Worm (Caenorhabditis elegans) whole organism, young adult: Measurements from ENCODE around the gene nspe-4.

Experiments
- B0035.1 ChIP-seq: sonication (generic microtip); optimal IDR thresholded peaks from 2 replicates; lab custom pipeline; 2016; ENCODE audit warnings: missing genetic modification characterization, mild to moderate bottlenecking, missing compliant biosample characterization, missing genotype, missing genetic modification reagents
- C06A6.2 ChIP-seq: fragments of 200-800 bp; sonication (Bioruptor generic); conservative IDR thresholded peaks from 2 replicates; pipeline ENCODE4 v1.3.6; 2022; ENCODE audit warnings: missing genetic modification characterization, missing compliant biosample characterization
- F10E7.11 ChIP-seq: sonication (generic microtip); optimal IDR thresholded peaks from 2 replicates; lab custom pipeline; 2017; ENCODE audit warnings: mild to moderate bottlenecking, missing genetic modification characterization, moderate library complexity, missing compliant biosample characterization
- F22D6.2 ChIP-seq: sonication (generic microtip); optimal IDR thresholded peaks from 2 replicates; lab custom pipeline; 2016; ENCODE audit warnings: mild to moderate bottlenecking, missing genetic modification characterization, missing compliant biosample characterization
- F33H1.4 ChIP-seq: fragments of 200-800 bp; sonication (Bioruptor generic); IDR thresholded peaks from 2 replicates; pipeline ENCODE4 v1.3.6; 2022; ENCODE audit warnings: missing genetic modification reagents, missing genetic modification characterization, missing compliant biosample characterization
- F39B2.1 ChIP-seq: fragments of 200-800 bp; sonication (Bioruptor generic); IDR thresholded peaks from 2 replicates; pipeline ENCODE4 v1.3.6; 2022; ENCODE audit warnings: missing genetic modification reagents, missing genetic modification characterization, missing compliant biosample characterization
- F52B5.7 ChIP-seq: sonication (generic microtip); optimal IDR thresholded peaks from 2 replicates; lab custom pipeline; 2016; ENCODE audit warnings: mild to moderate bottlenecking, missing genetic modification characterization, missing compliant biosample characterization
- F55B11.4 ChIP-seq: sonication (generic microtip); optimal IDR thresholded peaks from 2 replicates; lab custom pipeline; 2016; ENCODE audit warnings: missing compliant biosample characterization, missing genetic modification characterization, borderline replicate concordance; ENCODE audit not compliant: insufficient read depth
- K12H6.12 ChIP-seq: fragments of 200-800 bp; sonication (Bioruptor generic); optimal IDR thresholded peaks from 2 replicates; lab custom pipeline; 2018; ENCODE audit warnings: mild to moderate bottlenecking, missing genetic modification characterization, missing compliant biosample characterization
- T26A5.8 ChIP-seq: sonication (generic microtip); optimal IDR thresholded peaks from 2 replicates; lab custom pipeline; 2016; ENCODE audit warnings: missing genetic modification characterization, missing compliant biosample characterization
- Y53F4B.3 ChIP-seq: fragments of 200-800 bp; sonication (Bioruptor generic); IDR thresholded peaks from 2 replicates; pipeline ENCODE4 v1.3.6; 2022; ENCODE audit warnings: missing genetic modification reagents, missing genetic modification characterization, missing compliant biosample characterization
- Y56A3A.18 ChIP-seq: fragments of 200-800 bp; sonication (Bioruptor generic); IDR thresholded peaks from 2 replicates; pipeline ENCODE4 v1.3.6; 2022; ENCODE audit warnings: missing genetic modification reagents, missing genetic modification characterization, missing compliant biosample characterization
- aptf-2 ChIP-seq: fragments of 200-800 bp; sonication (Bioruptor generic); conservative IDR thresholded peaks from 2 replicates; pipeline ENCODE4 v1.3.6; 2022; ENCODE audit warnings: missing genetic modification reagents, missing genetic modification characterization, missing compliant biosample characterization
- atf-7 ChIP-seq: sonication (generic microtip); optimal IDR thresholded peaks from 2 replicates; lab custom pipeline; 2017; ENCODE audit warnings: mild to moderate bottlenecking, missing genetic modification characterization, missing compliant biosample characterization
- attf-6 ChIP-seq: fragments of 200-800 bp; sonication (Bioruptor generic); IDR thresholded peaks from 2 replicates; pipeline ENCODE4 v1.3.6; 2022; ENCODE audit warnings: missing genetic modification reagents, missing genetic modification characterization, missing compliant biosample characterization
- bed-2 ChIP-seq: fragments of 200-800 bp; sonication (Bioruptor generic); IDR thresholded peaks from 2 replicates; pipeline ENCODE4 v1.3.6; 2022; ENCODE audit warnings: missing genetic modification reagents, missing genetic modification characterization, missing compliant biosample characterization
- cebp-1 ChIP-seq, 2 experiments: fragments of 200-800 bp in 1 of 2; sonication (Bioruptor generic) in 1 of 2; sonication (generic microtip) in 1 of 2; IDR thresholded peaks in 1 of 2; optimal IDR thresholded peaks in 1 of 2; 2 replicates each; pipeline versions ENCODE4 v1.3.6 to Lab custom; 2017 to 2022; ENCODE audit warnings: missing compliant biosample characterization in 2 of 2, missing genetic modification characterization in 2 of 2, mild to moderate bottlenecking in 1 of 2, missing genetic modification reagents in 1 of 2, moderate library complexity in 1 of 2
- ceh-58 ChIP-seq: fragments of 200-800 bp; sonication (Bioruptor generic); IDR thresholded peaks from 2 replicates; pipeline ENCODE4 v1.3.6; 2022; ENCODE audit warnings: missing genetic modification characterization, missing compliant biosample characterization
- ceh-91 ChIP-seq: fragments of 200-800 bp; sonication (Bioruptor generic); IDR thresholded peaks from 2 replicates; pipeline ENCODE4 v1.3.6; 2022; ENCODE audit warnings: missing genetic modification reagents, missing genetic modification characterization, missing compliant biosample characterization
- dpl-1 ChIP-seq: fragments of 150-350 bp; optimal IDR thresholded peaks from 2 replicates; lab custom pipeline; 2014; ENCODE audit warnings: missing biosample characterization, missing genetic modification reagents, missing genetic modification characterization
- egl-18 ChIP-seq: fragments of 200-800 bp; sonication (Bioruptor generic); IDR thresholded peaks from 2 replicates; pipeline ENCODE4 v1.3.6; 2022; ENCODE audit warnings: missing genetic modification reagents, missing genetic modification characterization, missing compliant biosample characterization
- ekl-4 ChIP-seq: fragments of 200-800 bp; sonication (Bioruptor generic); IDR thresholded peaks from 2 replicates; pipeline ENCODE4 v1.3.6; 2022; ENCODE audit warnings: missing genetic modification reagents, missing genetic modification characterization, missing compliant biosample characterization
- gei-17 ChIP-seq: fragments of 200-800 bp; sonication (Bioruptor generic); optimal IDR thresholded peaks from 2 replicates; lab custom pipeline; 2018; ENCODE audit warnings: mild to moderate bottlenecking, missing genetic modification characterization, missing compliant biosample characterization
- him-1 ChIP-seq: sonication (generic microtip); optimal IDR thresholded peaks from 2 replicates; lab custom pipeline; 2016; ENCODE audit warnings: missing genotype, missing genetic modification reagents, missing genetic modification characterization, missing compliant biosample characterization
- hlh-26 ChIP-seq: fragments of 200-800 bp; sonication (Bioruptor generic); conservative IDR thresholded peaks from 2 replicates; pipeline ENCODE4 v1.3.6; 2022; ENCODE audit warnings: missing genetic modification reagents, missing genetic modification characterization, missing compliant biosample characterization
- lag-1 ChIP-seq: fragments of 200-800 bp; sonication (Bioruptor generic); IDR thresholded peaks from 2 replicates; pipeline ENCODE4 v1.3.6; 2022; ENCODE audit warnings: missing genetic modification reagents, missing genetic modification characterization, missing compliant biosample characterization
- mcd-1 ChIP-seq: fragments of 200-800 bp; sonication (Bioruptor generic); IDR thresholded peaks from 2 replicates; pipeline ENCODE4 v1.3.6; 2022; ENCODE audit warnings: missing genetic modification reagents, missing genetic modification characterization, missing compliant biosample characterization
- mel-28 ChIP-seq: sonication (generic microtip); optimal IDR thresholded peaks from 2 replicates; lab custom pipeline; 2016; ENCODE audit warnings: borderline replicate concordance, mild to moderate bottlenecking, missing genetic modification characterization, missing compliant biosample characterization
- mxl-1 ChIP-seq: sonication (generic microtip); optimal IDR thresholded peaks from 2 replicates; lab custom pipeline; 2016; ENCODE audit warnings: missing genetic modification characterization, missing compliant biosample characterization
- nhr-179 ChIP-seq: sonication (generic microtip); optimal IDR thresholded peaks from 2 replicates; lab custom pipeline; 2016; ENCODE audit warnings: mild to moderate bottlenecking, missing genetic modification characterization, missing compliant biosample characterization
- nhr-27 ChIP-seq: fragments of 200-800 bp; sonication (Bioruptor generic); optimal IDR thresholded peaks from 2 replicates; lab custom pipeline; 2018; ENCODE audit warnings: mild to moderate bottlenecking, missing genetic modification characterization, moderate library complexity, missing compliant biosample characterization
- nhr-90 ChIP-seq: sonication (generic microtip); optimal IDR thresholded peaks from 2 replicates; lab custom pipeline; 2016; ENCODE audit warnings: missing genotype, mild to moderate bottlenecking, missing genetic modification characterization, missing compliant biosample characterization
- pbrm-1 ChIP-seq: fragments of 200-800 bp; sonication (Bioruptor generic); IDR thresholded peaks from 2 replicates; pipeline ENCODE4 v1.3.6; 2022; ENCODE audit warnings: missing genetic modification reagents, missing genetic modification characterization, missing compliant biosample characterization
- rec-8 ChIP-seq, 2 experiments: sonication (generic microtip); optimal IDR thresholded peaks; 2 replicates each; lab custom pipeline; 2016; ENCODE audit warnings: mild to moderate bottlenecking in 2 of 2, missing genetic modification characterization in 2 of 2, missing genetic modification reagents in 2 of 2, missing genotype in 2 of 2, missing biosample characterization in 1 of 2, missing compliant biosample characterization in 1 of 2, moderate library complexity in 1 of 2
- somi-1 ChIP-seq: fragments of 200-800 bp; sonication (Bioruptor generic); optimal IDR thresholded peaks from 2 replicates; lab custom pipeline; 2018; ENCODE audit warnings: mild to moderate bottlenecking, missing genetic modification characterization, missing compliant biosample characterization
- tbx-9 ChIP-seq: sonication (generic microtip); optimal IDR thresholded peaks from 2 replicates; lab custom pipeline; 2016; ENCODE audit warnings: borderline replicate concordance, missing genetic modification characterization, inconsistent platforms, missing compliant biosample characterization
- unc-130 ChIP-seq: sonication (generic microtip); optimal IDR thresholded peaks from 2 replicates; lab custom pipeline; 2016; ENCODE audit warnings: missing genetic modification reagents, missing genetic modification characterization, missing compliant biosample characterization
- ztf-3 ChIP-seq: fragments of 200-800 bp; sonication (Bioruptor generic); optimal IDR thresholded peaks from 2 replicates; lab custom pipeline; 2018; ENCODE audit warnings: mild to moderate bottlenecking, missing genetic modification characterization, missing compliant biosample characterization

Gene nspe-4

ce11 chrII:12606900-12607299 lies 5.4 kb upstream of the nspe-4 start, which contains the start of gene Y38E10A.8:
Gene Y38E10A.8 (plus strand): TSS chrII:12607200.
- TF ChIP-seq hlh-26 (GFP tag; lab: Robert Waterston, UW) (no peak), unc-130 (GFP tag; lab: Kevin White, UChicago) (no peak), mcd-1 (GFP tag; lab: Robert Waterston, UW) (no peak), F39B2.1 (GFP tag; lab: Robert Waterston, UW) (no peak), Y56A3A.18 (no peak)

DNA sequence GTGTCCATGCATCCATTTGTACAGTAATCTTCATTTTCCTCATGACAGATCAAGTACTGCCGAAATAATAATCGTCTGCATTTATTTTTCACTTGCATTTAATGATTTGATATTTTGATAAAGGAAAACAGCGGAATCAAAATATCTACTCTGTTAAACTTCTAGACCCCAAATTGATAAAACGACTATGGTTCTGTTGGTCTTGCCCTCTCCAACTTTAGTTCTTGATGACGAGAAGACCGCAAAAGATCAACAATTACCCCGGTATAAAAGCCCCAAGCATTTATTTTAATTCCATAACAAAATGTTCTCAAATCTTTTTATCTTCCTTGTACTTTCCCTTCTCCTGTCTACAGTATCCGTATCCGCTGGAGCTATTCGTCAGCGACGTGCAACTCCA lies 3.7 kb upstream of the nspe-4 start, which contains the start of gene Y38E10A.9:
Gene Y38E10A.9, plus strand, starts transcription at position 301 of the 400 bp plus-strand sequence.
- TF ChIP-seq attf-6 (GFP tag; lab: Robert Waterston, UW) (no peak), B0035.1 (tag; lab: Kevin White, UChicago) (no peak)

DNA sequence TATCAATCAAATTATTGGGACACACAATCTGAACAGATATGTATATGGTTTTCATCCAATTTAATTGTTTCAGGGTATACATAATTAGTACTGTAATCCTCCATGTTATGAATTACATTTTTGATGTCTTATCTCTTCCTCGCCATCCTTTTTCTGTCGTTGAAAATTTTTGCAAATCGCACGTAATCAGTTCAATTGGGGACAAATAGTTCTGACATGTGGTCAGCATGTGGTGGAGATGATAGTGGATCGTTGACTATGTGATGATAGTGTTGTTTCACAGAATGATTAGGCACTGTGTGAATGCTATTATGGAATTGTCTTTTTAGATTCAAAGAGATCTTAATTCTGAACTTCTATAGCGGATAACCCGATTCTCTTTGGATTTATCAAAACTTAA lies 3.1 kb downstream of the nspe-4 start:
- no peak for TF ChIP-seq mcd-1 (GFP tag; lab: Robert Waterston, UW)
- no peak for TF ChIP-seq aptf-2 (GFP tag; lab: Robert Waterston, UW)
- TF ChIP-seq cebp-1 (GFP tag; IDR thresholded peaks at IDR 0.05; lab: Robert Waterston, UW), result no peak
- no peak for TF ChIP-seq cebp-1 (tag; optimal IDR thresholded peaks at IDR 0.05; lab: Kevin White, UChicago)
- no peak for TF ChIP-seq him-1
- TF ChIP-seq bed-2 (GFP tag; lab: Robert Waterston, UW), result no peak
- TF ChIP-seq ztf-3 (GFP tag; lab: Kevin White, UChicago), result no peak
- TF ChIP-seq dpl-1 (GFP tag; lab: Kevin White, UChicago), result no peak
- TF ChIP-seq F52B5.7 (tag; lab: Kevin White, UChicago), result no peak
- TF ChIP-seq F22D6.2 (tag; lab: Kevin White, UChicago), result no peak
- no peak for TF ChIP-seq C06A6.2
- no peak for TF ChIP-seq Y53F4B.3 (GFP tag; lab: Robert Waterston, UW)
- no peak for TF ChIP-seq mel-28 (tag; lab: Kevin White, UChicago)
- TF ChIP-seq lag-1 (GFP tag; lab: Robert Waterston, UW), result no peak
- TF ChIP-seq F55B11.4 (tag; lab: Kevin White, UChicago), result no peak
- TF ChIP-seq rec-8 (tag; optimal IDR thresholded peaks at IDR 0.05; lab: Kevin White, UChicago), result no peak
- TF ChIP-seq somi-1 (GFP tag; lab: Kevin White, UChicago), result no peak
- no peak for TF ChIP-seq nhr-27 (tag; lab: Kevin White, UChicago)
- TF ChIP-seq pbrm-1, result no peak
- no peak for TF ChIP-seq unc-130 (GFP tag; lab: Kevin White, UChicago)
- no peak for TF ChIP-seq nhr-90 (tag; lab: Kevin White, UChicago)

DNA sequence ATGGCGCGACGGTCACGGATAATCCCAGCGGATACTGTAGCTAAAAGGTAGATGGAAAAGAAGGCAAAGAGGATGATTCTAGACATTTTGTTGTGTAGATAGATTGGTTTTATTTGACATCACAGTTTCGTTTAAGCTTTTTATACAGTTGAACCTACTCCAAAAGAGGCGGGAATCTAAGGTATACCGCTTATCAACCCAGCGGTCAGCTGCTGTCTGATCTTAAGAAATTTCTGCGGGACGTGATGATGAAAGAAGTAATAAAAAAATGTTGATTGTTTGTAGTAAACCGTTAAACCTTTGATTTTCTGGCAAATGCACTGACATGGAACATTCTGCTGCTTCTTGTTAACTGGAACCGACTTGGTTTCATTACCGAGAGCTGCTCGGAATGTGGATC lies 3.8 kb downstream of the nspe-4 start, which contains the start of gene nspe-6:
Gene nspe-6, minus strand, starts transcription at position 101 of the 400 bp plus-strand sequence.
- TF ChIP-seq him-1 (no peak), nhr-179 (tag; lab: Kevin White, UChicago) (no peak)
- TF ChIP-seq, all 124 proteins: peak for 0

DNA sequence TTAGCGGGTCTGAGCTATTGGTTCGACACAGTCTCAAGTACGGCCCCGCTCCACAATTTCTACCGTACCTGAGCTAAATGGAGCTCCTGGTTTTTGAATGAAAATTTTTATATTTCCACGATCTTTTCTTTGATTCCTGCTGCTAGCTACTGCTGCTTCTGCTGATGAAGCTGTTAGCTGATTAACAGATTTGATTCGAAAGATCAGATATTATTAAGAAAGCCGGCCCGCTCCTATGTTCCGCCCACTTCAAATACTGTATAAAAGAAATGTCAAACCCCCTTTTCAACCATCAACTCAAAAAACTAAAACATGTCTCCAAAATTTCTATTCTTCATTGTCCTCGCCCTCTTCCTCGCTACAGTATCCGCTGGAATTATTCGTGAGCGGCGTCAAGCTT lies 5.3 kb downstream of the nspe-4 start, which contains the start of gene nspe-3:
Gene nspe-3, plus strand, starts transcription at position 301 of the 400 bp plus-strand sequence.
- TF ChIP-seq egl-18 (GFP tag; lab: Robert Waterston, UW) (no peak), tbx-9 (no peak), gei-17 (GFP tag; lab: Kevin White, UChicago) (no peak), ceh-58 (GFP tag; lab: Robert Waterston, UW) (no peak), F39B2.1 (GFP tag; lab: Robert Waterston, UW) (no peak), K12H6.12 (tag; lab: Kevin White, UChicago) (no peak), T26A5.8 (tag; lab: Kevin White, UChicago) (no peak), atf-7 (no peak), F10E7.11 (tag; lab: Kevin White, UChicago) (no peak), ceh-91 (no peak), ekl-4 (GFP tag; lab: Robert Waterston, UW) (no peak), pbrm-1 (no peak), mxl-1 (tag; lab: Kevin White, UChicago) (no peak), F33H1.4 (no peak)
